Worm (Caenorhabditis elegans): ENCODE data around the gene str-73.

ce11 chrV:16407663-16408062 lies 22.4 kb upstream of the str-73 start, which contains the start of gene F26D2.3:
- TF ChIP-seq Y53G8AR.9 (GFP tag; conservative IDR thresholded peaks at IDR 0.05) (no peak), die-1 (tag; optimal IDR thresholded peaks at IDR 0.05) (no peak), sea-2 (GFP tag; IDR thresholded peaks at IDR 0.05) (no peak), T07F8.4 (tag; optimal IDR thresholded peaks at IDR 0.05) (no peak), hrde-1 (tag; optimal IDR thresholded peaks at IDR 0.05; ENCODE audit: borderline replicate concordance) (no peak), tlf-1 (GFP tag; optimal IDR thresholded peaks at IDR 0.05) (no peak), attf-5 (GFP tag; optimal IDR thresholded peaks at IDR 0.05) (no peak), somi-1 (GFP tag; optimal IDR thresholded peaks at IDR 0.05) (no peak)
